Worm (Caenorhabditis elegans): ENCODE data around the gene acp-4.

acp-4 gene

DNA sequence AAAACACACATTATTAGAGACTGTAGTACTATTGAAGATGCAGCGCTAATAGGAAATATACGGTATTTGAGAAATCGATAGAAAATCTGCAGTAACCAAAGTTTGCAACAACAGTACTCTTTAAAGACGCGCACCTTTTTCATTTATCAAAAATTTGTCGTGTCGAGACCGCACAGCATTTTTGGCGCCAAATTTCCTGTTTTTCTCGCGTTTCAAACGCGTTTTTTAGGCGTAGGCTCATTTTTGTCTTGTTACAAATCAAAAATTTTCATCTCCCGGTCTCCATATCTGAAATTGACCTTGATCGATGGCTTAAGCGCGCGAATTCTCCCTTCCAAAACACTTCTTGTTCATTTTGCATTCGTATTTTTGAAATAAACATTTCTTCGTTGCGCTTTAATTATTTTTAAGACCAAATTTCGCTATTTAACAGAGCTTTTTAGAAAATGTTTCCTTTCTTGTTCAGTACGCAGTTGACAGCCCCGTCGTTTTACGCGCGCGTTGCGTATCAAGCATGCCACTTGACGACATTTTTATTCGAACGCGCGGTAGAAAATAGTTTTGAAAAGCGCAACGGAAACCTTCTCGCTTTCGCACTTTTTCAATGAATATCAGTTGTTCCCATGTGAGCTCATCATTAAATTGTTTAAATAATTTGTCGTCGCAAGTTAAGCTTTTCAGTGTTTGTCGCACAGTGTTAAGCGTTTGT, 21.9 kb upstream of the acp-4 start:
- no peak for TF ChIP-seq B0336.3 (GFP tag; IDR thresholded peaks at IDR 0.05)
- no peak for TF ChIP-seq unc-62 (GFP tag; optimal IDR thresholded peaks at IDR 0.05)
- no peak for TF ChIP-seq mxl-1 (tag; optimal IDR thresholded peaks at IDR 0.05)
- TF ChIP-seq madf-3 (GFP tag; IDR thresholded peaks at IDR 0.05): no peak
- TF ChIP-seq F57A8.1 (GFP tag; optimal IDR thresholded peaks at IDR 0.05): no peak
- no peak for TF ChIP-seq mel-28 (tag; optimal IDR thresholded peaks at IDR 0.05; ENCODE audit: borderline replicate concordance)
- TF ChIP-seq Y95B8A.8 (GFP tag; IDR thresholded peaks at IDR 0.05): no peak
- peak; percentile 85 for TF ChIP-seq madf-8 (GFP tag; conservative IDR thresholded peaks at IDR 0.05)
- no peak for TF ChIP-seq K11D2.4 (GFP tag; IDR thresholded peaks at IDR 0.05)
- peak; percentile 24; the same call in 1 of the 2 replicates for TF ChIP-seq D2030.7 (GFP tag; IDR thresholded peaks at IDR 0.05)
- TF ChIP-seq ceh-58 (GFP tag; IDR thresholded peaks at IDR 0.05): no peak
- no peak for TF ChIP-seq mes-4 (tag; optimal IDR thresholded peaks at IDR 0.05)
- no peak for TF ChIP-seq T26A5.8 (tag; optimal IDR thresholded peaks at IDR 0.05)
- TF ChIP-seq somi-1 (GFP tag; optimal IDR thresholded peaks at IDR 0.05): no peak
- no peak for TF ChIP-seq athp-1 (tag; optimal IDR thresholded peaks at IDR 0.05)
- peak; percentile 84 for TF ChIP-seq F33H1.4 (GFP tag; IDR thresholded peaks at IDR 0.05)
- no peak for TF ChIP-seq lin-35 (GFP tag; optimal IDR thresholded peaks at IDR 0.05)
- TF ChIP-seq egl-18 (GFP tag; IDR thresholded peaks at IDR 0.05): no peak
- TF ChIP-seq dpff-1 (tag; optimal IDR thresholded peaks at IDR 0.05): no peak
- no peak for TF ChIP-seq sptf-2 (GFP tag; optimal IDR thresholded peaks at IDR 0.05)
- TF ChIP-seq F55B11.4 (tag; optimal IDR thresholded peaks at IDR 0.05; ENCODE audit: borderline replicate concordance, insufficient read depth): no peak
- TF ChIP-seq lir-1 (GFP tag; conservative IDR thresholded peaks at IDR 0.05): no peak
- no peak for TF ChIP-seq repo-1 (tag; optimal IDR thresholded peaks at IDR 0.05)
- TF ChIP-seq nfyb-1 (GFP tag; IDR thresholded peaks at IDR 0.05): no peak
- TF ChIP-seq ztf-6 (GFP tag; IDR thresholded peaks at IDR 0.05): no peak
- TF ChIP-seq snpc-3.4 (tag; optimal IDR thresholded peaks at IDR 0.05): peak; percentile 74
- TF ChIP-seq efl-1 (GFP tag; optimal IDR thresholded peaks at IDR 0.05): peak; percentile 89
- TF ChIP-seq ztf-22 (GFP tag; optimal IDR thresholded peaks at IDR 0.05): no peak
- no peak for TF ChIP-seq attf-5 (GFP tag; optimal IDR thresholded peaks at IDR 0.05)
- no peak for TF ChIP-seq rec-8 (tag; optimal IDR thresholded peaks at IDR 0.05)
- no peak for TF ChIP-seq unc-130 (GFP tag; optimal IDR thresholded peaks at IDR 0.05)
- no peak for TF ChIP-seq ekl-4 (GFP tag; IDR thresholded peaks at IDR 0.05)
- TF ChIP-seq F52B5.7 (tag; optimal IDR thresholded peaks at IDR 0.05): no peak
- no peak for TF ChIP-seq rcor-1 (GFP tag; IDR thresholded peaks at IDR 0.05)
- TF ChIP-seq ztf-28 (GFP tag; IDR thresholded peaks at IDR 0.05): no peak
- TF ChIP-seq nfya-2 (GFP tag; IDR thresholded peaks at IDR 0.05): no peak
- TF ChIP-seq snpc-1.3 (tag; optimal IDR thresholded peaks at IDR 0.05; ENCODE audit: insufficient read depth): no peak
- peak; percentile 74 for TF ChIP-seq hsf-1 (GFP tag; IDR thresholded peaks at IDR 0.05)
- peak; percentile 81 for TF ChIP-seq lsl-1 (GFP tag; optimal IDR thresholded peaks at IDR 0.05)
- TF ChIP-seq xnd-1 (tag; optimal IDR thresholded peaks at IDR 0.05): peak; percentile 81
- TF ChIP-seq T07F8.4 (tag; optimal IDR thresholded peaks at IDR 0.05): no peak
- no peak for TF ChIP-seq aptf-3 (GFP tag; IDR thresholded peaks at IDR 0.05)
- TF ChIP-seq ceh-40 (GFP tag; IDR thresholded peaks at IDR 0.05): no peak
- TF ChIP-seq Y56A3A.18 (GFP tag; IDR thresholded peaks at IDR 0.05): no peak
- no peak for TF ChIP-seq F23B12.7 (tag; optimal IDR thresholded peaks at IDR 0.05; ENCODE audit: insufficient read depth)
- no peak for TF ChIP-seq snpc-1.1 (tag; optimal IDR thresholded peaks at IDR 0.05; ENCODE audit: insufficient read depth)
- TF ChIP-seq let-607 (tag; optimal IDR thresholded peaks at IDR 0.05): no peak
